Worm (Caenorhabditis elegans): ENCODE measurements around the gene coh-1.

DNA sequence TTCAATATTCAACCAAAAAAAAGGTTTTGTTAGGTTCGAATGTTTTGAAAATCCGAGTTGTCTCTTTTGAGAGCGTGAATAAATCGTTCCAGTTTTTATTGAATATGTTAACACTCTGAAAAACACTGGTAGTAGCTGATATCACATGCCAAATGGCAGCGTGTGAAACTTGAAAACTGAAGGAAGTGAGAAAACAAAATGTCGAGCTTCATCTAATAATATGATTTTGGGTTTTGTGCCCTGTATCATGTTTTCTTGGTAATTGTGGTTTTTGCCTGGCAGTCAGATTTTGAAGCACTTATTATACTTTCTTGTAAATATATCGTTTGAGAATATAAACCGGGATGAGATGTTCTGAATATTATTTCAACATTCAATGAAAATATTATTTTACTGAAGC lies 28.0 kb upstream of the coh-1 start, which contains the start of gene F48E3.6:
- no peak for TF ChIP-seq tra-1 (GFP tag; IDR thresholded peaks at IDR 0.05)
- no peak for TF ChIP-seq dpl-1 (GFP tag; optimal IDR thresholded peaks at IDR 0.05)
- no peak for TF ChIP-seq lin-29 (GFP tag; IDR thresholded peaks at IDR 0.05)
- no peak for TF ChIP-seq ama-1 (optimal IDR thresholded peaks at IDR 0.05)
- no peak for TF ChIP-seq mep-1 (tag; optimal IDR thresholded peaks at IDR 0.05)
- no peak for TF ChIP-seq pha-4 (GFP tag; IDR thresholded peaks at IDR 0.05)
- no peak for TF ChIP-seq pha-4 (tag; optimal IDR thresholded peaks at IDR 0.05)
- TF ChIP-seq daf-12 (tag; optimal IDR thresholded peaks at IDR 0.05): no peak
- TF ChIP-seq lir-3 (tag; optimal IDR thresholded peaks at IDR 0.05): no peak
- TF ChIP-seq nhr-11 (tag; optimal IDR thresholded peaks at IDR 0.05): no peak
- no peak for TF ChIP-seq spr-3 (GFP tag; optimal IDR thresholded peaks at IDR 0.05)
- no peak for TF ChIP-seq mes-2 (tag; optimal IDR thresholded peaks at IDR 0.05; ENCODE audit: poor library complexity, severe bottlenecking)
- TF ChIP-seq mxl-3 (GFP tag; optimal IDR thresholded peaks at IDR 0.05): no peak
- TF ChIP-seq fos-1 (tag; optimal IDR thresholded peaks at IDR 0.05): no peak
